Fruit fly (Drosophila melanogaster) whole organism, prepupa: Measurements from ENCODE around the gene mRpL30.

Experiments
- Blimp-1 ChIP-seq: fragments of 200-800 bp; sonication (Bioruptor generic); optimal IDR thresholded peaks from 3 replicates; lab custom pipeline; 2017; ENCODE audit warnings: missing biosample characterization, missing genetic modification characterization, mild to moderate bottlenecking, moderate library complexity, missing genetic modification reagents
- CG10631 ChIP-seq: fragments of 200-800 bp; sonication (Bioruptor generic); optimal IDR thresholded peaks from 2 replicates; lab custom pipeline; 2016; ENCODE audit warnings: missing biosample characterization, missing genetic modification characterization
- CG10669 ChIP-seq: fragments of 200-800 bp; sonication (Bioruptor generic); optimal IDR thresholded peaks from 3 replicates; lab custom pipeline; 2018; ENCODE audit warnings: missing biosample characterization, mild to moderate bottlenecking, missing genetic modification characterization, moderate library complexity
- CG11294 ChIP-seq: fragments of 200-800 bp; sonication (Bioruptor generic); IDR thresholded peaks from 2 replicates; pipeline ENCODE4 v1.3.6; 2022; ENCODE audit warnings: missing biosample characterization, missing genetic modification characterization
- CG11762 ChIP-seq: fragments of 200-800 bp; sonication (Bioruptor generic); optimal IDR thresholded peaks from 3 replicates; lab custom pipeline; 2016; ENCODE audit warnings: missing biosample characterization, missing genetic modification characterization; ENCODE audit not compliant: insufficient read depth
- CG11902 ChIP-seq: fragments of 200-800 bp; sonication (Bioruptor generic); optimal IDR thresholded peaks from 3 replicates; lab custom pipeline; 2016; ENCODE audit warnings: missing biosample characterization, missing genetic modification characterization
- CG15336 ChIP-seq: fragments of 200-800 bp; sonication (Bioruptor generic); IDR thresholded peaks from 2 replicates; pipeline ENCODE4 v1.3.6; 2022; ENCODE audit warnings: missing biosample characterization, missing genetic modification characterization
- CG1621 ChIP-seq: fragments of 200-800 bp; sonication (Bioruptor generic); optimal IDR thresholded peaks from 3 replicates; lab custom pipeline; 2018; ENCODE audit warnings: missing biosample characterization, mild to moderate bottlenecking, missing genetic modification characterization
- CG16779 ChIP-seq: fragments of 200-800 bp; sonication (Bioruptor generic); optimal IDR thresholded peaks from 3 replicates; lab custom pipeline; 2017; ENCODE audit warnings: missing biosample characterization, mild to moderate bottlenecking, missing genetic modification characterization
- CG3032 ChIP-seq: fragments of 200-800 bp; optimal IDR thresholded peaks from 2 replicates; lab custom pipeline; 2019; ENCODE audit warnings: missing biosample characterization, mild to moderate bottlenecking, missing genetic modification characterization, moderate library complexity
- CG31627 ChIP-seq: fragments of 200-800 bp; sonication (Bioruptor generic); optimal IDR thresholded peaks from 3 replicates; lab custom pipeline; 2016; ENCODE audit warnings: missing biosample characterization, missing genetic modification characterization
- CG4318 ChIP-seq: fragments of 200-800 bp; sonication (Bioruptor generic); optimal IDR thresholded peaks from 3 replicates; lab custom pipeline; 2017; ENCODE audit warnings: missing biosample characterization, mild to moderate bottlenecking, missing genetic modification characterization
- CG6163 ChIP-seq: fragments of 200-800 bp; sonication (Bioruptor generic); IDR thresholded peaks from 3 replicates; pipeline ENCODE4 v1.3.6; 2022; ENCODE audit warnings: missing biosample characterization, missing genetic modification characterization
- CG6276 ChIP-seq: fragments of 200-800 bp; sonication (Bioruptor generic); optimal IDR thresholded peaks from 2 replicates; lab custom pipeline; 2017; ENCODE audit warnings: missing biosample characterization, mild to moderate bottlenecking, missing genetic modification characterization
- CG6854 ChIP-seq: fragments of 200-800 bp; sonication (Bioruptor generic); optimal IDR thresholded peaks from 2 replicates; lab custom pipeline; 2017; ENCODE audit warnings: missing biosample characterization, mild to moderate bottlenecking, missing genetic modification characterization
- CG7368 ChIP-seq: fragments of 200-800 bp; sonication (Bioruptor generic); optimal IDR thresholded peaks from 3 replicates; lab custom pipeline; 2016; ENCODE audit warnings: missing biosample characterization, missing genetic modification characterization
- CG9139 ChIP-seq: fragments of 200-800 bp; sonication (Bioruptor generic); optimal IDR thresholded peaks from 3 replicates; lab custom pipeline; 2017; ENCODE audit warnings: missing biosample characterization, mild to moderate bottlenecking, missing genetic modification characterization
- Eip78C ChIP-seq: fragments of 200-800 bp; sonication (Bioruptor generic); peaks from one replicate; lab custom pipeline; 2016; ENCODE audit warnings: missing biosample characterization, missing genetic modification characterization
- Ets21C ChIP-seq: fragments of 200-800 bp; sonication (Bioruptor generic); optimal IDR thresholded peaks from 3 replicates; lab custom pipeline; 2016; ENCODE audit warnings: missing biosample characterization, missing genetic modification characterization
- Ets96B ChIP-seq: fragments of 200-800 bp; optimal IDR thresholded peaks from 2 replicates; lab custom pipeline; 2019; ENCODE audit warnings: missing biosample characterization, mild to moderate bottlenecking, missing genetic modification characterization, moderate library complexity
- Gug ChIP-seq: fragments of 200-800 bp; sonication (Bioruptor generic); IDR thresholded peaks from 2 replicates; pipeline ENCODE4 v1.3.6; 2022; ENCODE audit warnings: missing biosample characterization, missing genetic modification characterization
- Hr38 ChIP-seq: sonication (Bioruptor generic); optimal IDR thresholded peaks from 2 replicates; lab custom pipeline; 2016; ENCODE audit warnings: missing biosample characterization, missing genetic modification characterization
- Hr39 ChIP-seq: fragments of 200-800 bp; sonication (Bioruptor generic); optimal IDR thresholded peaks from 2 replicates; lab custom pipeline; 2016; ENCODE audit warnings: missing biosample characterization, missing genetic modification characterization
- Hr4 ChIP-seq: fragments of 200-800 bp; sonication (Bioruptor generic); optimal IDR thresholded peaks from 3 replicates; lab custom pipeline; 2016; ENCODE audit warnings: missing biosample characterization, missing genetic modification characterization
- Lpt ChIP-seq: fragments of 200-800 bp; sonication (Bioruptor generic); optimal IDR thresholded peaks from 3 replicates; lab custom pipeline; 2016; ENCODE audit warnings: missing biosample characterization, missing genetic modification characterization
- OdsH ChIP-seq: fragments of 200-800 bp; sonication (Bioruptor generic); optimal IDR thresholded peaks from 3 replicates; lab custom pipeline; 2016; ENCODE audit warnings: missing biosample characterization, missing genetic modification characterization
- Smox ChIP-seq: fragments of 200-800 bp; sonication (Bioruptor generic); optimal IDR thresholded peaks from 3 replicates; lab custom pipeline; 2016; ENCODE audit warnings: missing biosample characterization, missing genetic modification characterization
- Sox102F ChIP-seq: fragments of 200-800 bp; sonication (Bioruptor generic); optimal IDR thresholded peaks from 2 replicates; lab custom pipeline; 2016; ENCODE audit warnings: missing biosample characterization, mild to moderate bottlenecking, missing genetic modification characterization
- Sox14 ChIP-seq: fragments of 200-800 bp; sonication (Bioruptor generic); optimal IDR thresholded peaks from 3 replicates; lab custom pipeline; 2016; ENCODE audit warnings: missing biosample characterization, missing genetic modification characterization
- Sox15 ChIP-seq: fragments of 200-800 bp; sonication (Bioruptor generic); optimal IDR thresholded peaks from 3 replicates; lab custom pipeline; 2016; ENCODE audit warnings: missing biosample characterization, missing genetic modification characterization
- acj6 ChIP-seq: fragments of 200-800 bp; sonication (Bioruptor generic); optimal IDR thresholded peaks from 3 replicates; lab custom pipeline; 2016; ENCODE audit warnings: missing biosample characterization, missing genetic modification characterization
- cyc ChIP-seq: fragments of 200-800 bp; sonication (Bioruptor generic); optimal IDR thresholded peaks from 3 replicates; lab custom pipeline; 2016; ENCODE audit warnings: missing biosample characterization, missing genetic modification characterization
- dac ChIP-seq: fragments of 200-800 bp; sonication (Bioruptor generic); optimal IDR thresholded peaks from 2 replicates; lab custom pipeline; 2017; ENCODE audit warnings: missing biosample characterization, mild to moderate bottlenecking, missing genetic modification characterization
- eg ChIP-seq: fragments of 200-800 bp; sonication (Bioruptor generic); IDR thresholded peaks from 3 replicates; pipeline ENCODE4 v1.3.6; 2022; ENCODE audit warnings: missing biosample characterization, missing genetic modification characterization
- fd59A ChIP-seq: fragments of 200-800 bp; sonication (Bioruptor generic); optimal IDR thresholded peaks from 2 replicates; lab custom pipeline; 2017; ENCODE audit warnings: missing biosample characterization, mild to moderate bottlenecking, missing genetic modification characterization, missing genetic modification reagents
- fd85E ChIP-seq: fragments of 200-800 bp; sonication (Bioruptor generic); optimal IDR thresholded peaks from 3 replicates; lab custom pipeline; 2016; ENCODE audit warnings: missing biosample characterization, missing genetic modification characterization
- fkh ChIP-seq: fragments of 200-800 bp; sonication (Bioruptor generic); optimal IDR thresholded peaks from 3 replicates; lab custom pipeline; 2017; ENCODE audit warnings: missing biosample characterization, mild to moderate bottlenecking, missing genetic modification characterization, moderate library complexity
- lz ChIP-seq: fragments of 200-800 bp; sonication (Bioruptor generic); optimal IDR thresholded peaks from 3 replicates; lab custom pipeline; 2016; ENCODE audit warnings: missing biosample characterization, missing genetic modification characterization
- net ChIP-seq: fragments of 200-800 bp; sonication (Bioruptor generic); optimal IDR thresholded peaks from 3 replicates; lab custom pipeline; 2016; ENCODE audit warnings: missing biosample characterization, missing genetic modification characterization
- pdm3 ChIP-seq: fragments of 200-800 bp; sonication (Bioruptor generic); optimal IDR thresholded peaks from 3 replicates; lab custom pipeline; 2016; ENCODE audit warnings: missing biosample characterization, missing genetic modification characterization
- salr ChIP-seq, 2 experiments: fragments of 200-800 bp; sonication (Bioruptor generic); optimal IDR thresholded peaks; 3 replicates each; lab custom pipeline; 2016 to 2018; ENCODE audit warnings: missing biosample characterization in 2 of 2, missing genetic modification characterization in 2 of 2, mild to moderate bottlenecking in 1 of 2
- spab ChIP-seq: fragments of 200-800 bp; sonication (Bioruptor generic); optimal IDR thresholded peaks from 2 replicates; lab custom pipeline; 2017; ENCODE audit warnings: missing biosample characterization, mild to moderate bottlenecking, missing genetic modification characterization, missing genetic modification reagents
- ss ChIP-seq, 2 experiments: fragments of 200-800 bp; sonication (Bioruptor generic); optimal IDR thresholded peaks; 2 replicates in 1 of 2; 3 replicates in 1 of 2; lab custom pipeline; 2017 to 2018; ENCODE audit warnings: mild to moderate bottlenecking in 2 of 2, missing biosample characterization in 2 of 2, missing genetic modification characterization in 2 of 2, moderate library complexity in 1 of 2
- svp ChIP-seq: fragments of 200-800 bp; sonication (Bioruptor generic); peaks from one replicate; lab custom pipeline; 2016; ENCODE audit warnings: missing biosample characterization, missing genetic modification characterization
- topi ChIP-seq: fragments of 200-800 bp; sonication (Bioruptor generic); optimal IDR thresholded peaks from 3 replicates; lab custom pipeline; 2016; ENCODE audit warnings: missing biosample characterization, missing genetic modification characterization
- vri ChIP-seq: fragments of 200-800 bp; sonication (Bioruptor generic); optimal IDR thresholded peaks from 3 replicates; lab custom pipeline; 2016; ENCODE audit warnings: missing biosample characterization, mild to moderate bottlenecking, missing genetic modification characterization

mRpL30 gene

dm6 chrX:4615684-4616292 is 31.9 kb upstream of the mRpL30 start (continued):
- TF ChIP-seq CG16779 (tag; lab: Kevin White, UChicago) (no peak), Sox14 (GFP tag; lab: Kevin White, UChicago) (no peak), cyc (GFP tag; lab: Kevin White, UChicago) (peak; percentile 8), ss (GFP tag; optimal IDR thresholded peaks at IDR 0.05; lab: Kevin White, UChicago) (no peak), net (peak; percentile 12), Gug (GFP tag; lab: Robert Waterston, UW) (0 out of 2 replicates have a peak, but pooled peaks have one; percentile 28), CG6854 (GFP tag; lab: Kevin White, UChicago) (no peak), dac (GFP tag; lab: Kevin White, UChicago) (no peak), vri (GFP tag; lab: Kevin White, UChicago) (no peak), fkh (GFP tag; lab: Kevin White, UChicago) (no peak), Sox15 (GFP tag; lab: Kevin White, UChicago) (peak; percentile 10), CG9139 (GFP tag; lab: Kevin White, UChicago) (no peak), CG10631 (peak; percentile 4), fd59A (GFP tag; lab: Kevin White, UChicago) (no peak), Eip78C (GFP tag; lab: Kevin White, UChicago) (peak; percentile 70), CG15336 (no peak), lz (GFP tag; lab: Kevin White, UChicago) (peak; percentile 35), CG6276 (GFP tag; lab: Kevin White, UChicago) (no peak), fd85E (no peak), acj6 (GFP tag; lab: Kevin White, UChicago) (peak; percentile 28), pdm3 (GFP tag; lab: Kevin White, UChicago) (no peak), CG11294 (GFP tag; lab: Robert Waterston, UW) (no peak)
- TF ChIP-seq, all 60 proteins: peak for 27

- no peak for TF ChIP-seq dac (GFP tag; lab: Kevin White, UChicago)
- TF ChIP-seq Ets96B (tag; lab: Kevin White, UChicago): no peak
- peak; percentile 49 for TF ChIP-seq topi
- peak; percentile 65 for TF ChIP-seq CG31627
- TF ChIP-seq CG4318 (GFP tag; lab: Kevin White, UChicago): no peak
- TF ChIP-seq CG3032 (tag; lab: Kevin White, UChicago): no peak
- peak; percentile 31 for TF ChIP-seq Sox14 (GFP tag; lab: Kevin White, UChicago)
- no peak for TF ChIP-seq spab (GFP tag; lab: Kevin White, UChicago)
- no peak for TF ChIP-seq CG10631
- no peak for TF ChIP-seq CG11294 (GFP tag; lab: Robert Waterston, UW)
- TF ChIP-seq net: no peak
- peak; percentile 40 for TF ChIP-seq fkh (GFP tag; lab: Kevin White, UChicago)
- TF ChIP-seq Hr4: peak; percentile 66
- peak; percentile 87 for TF ChIP-seq svp
- TF ChIP-seq CG6276 (GFP tag; lab: Kevin White, UChicago): peak; percentile 47
- peak; percentile 47 for TF ChIP-seq Smox
- TF ChIP-seq Hr39 (GFP tag; lab: Kevin White, UChicago): peak; percentile 63
- no peak for TF ChIP-seq CG1621
- TF ChIP-seq CG10669 (GFP tag; lab: Kevin White, UChicago): no peak
- no peak for TF ChIP-seq vri (GFP tag; lab: Kevin White, UChicago)
- peak; percentile 28 for TF ChIP-seq OdsH (GFP tag; lab: Kevin White, UChicago)
- peak; percentile 26 for TF ChIP-seq CG7368
- no peak for TF ChIP-seq Hr38
- TF ChIP-seq eg (GFP tag; lab: Robert Waterston, UW): peak; percentile 64; the same call in 2 of the 3 replicates
- no peak for TF ChIP-seq CG11902 (GFP tag; lab: Kevin White, UChicago)
- peak; percentile 81 for TF ChIP-seq CG6163 (GFP tag; lab: Robert Waterston, UW)
- TF ChIP-seq fd85E: no peak
- TF ChIP-seq Sox15 (GFP tag; lab: Kevin White, UChicago): no peak
- TF ChIP-seq salr (GFP tag; optimal IDR thresholded peaks at IDR 0.05; lab: Kevin White, UChicago): no peak
- TF ChIP-seq Blimp-1 (GFP tag; lab: Kevin White, UChicago): peak; percentile 6
- no peak for TF ChIP-seq Sox102F
- TF ChIP-seq Eip78C (GFP tag; lab: Kevin White, UChicago): peak; percentile 86
- TF ChIP-seq CG11762: no peak
- TF ChIP-seq acj6 (GFP tag; lab: Kevin White, UChicago): peak; percentile 26
- no peak for TF ChIP-seq Lpt
- TF ChIP-seq Ets21C: peak; percentile 44
These were observed 30.6 kb upstream of the mRpL30 start, which contains the start of gene peb for dm6 chrX:4616865-4617669. Gene peb, plus strand, starts transcription at chrX:4617564.
